Fruit fly (Drosophila melanogaster) whole organism, pupa: ENCODE results near the gene Plap.

Source experiments
- CG12605 ChIP-seq: fragments of 200-800 bp; sonication (Bioruptor generic); IDR thresholded peaks from 2 replicates; pipeline ENCODE4 v1.3.6; 2022; ENCODE audit warnings: missing biosample characterization, missing genetic modification characterization
- CG15710 ChIP-seq: fragments of 200-800 bp; sonication (Bioruptor generic); optimal IDR thresholded peaks from 2 replicates; lab custom pipeline; 2018; ENCODE audit warnings: missing biosample characterization, mild to moderate bottlenecking, missing genetic modification characterization, moderate library complexity
- CG34367 ChIP-seq: fragments of 200-800 bp; sonication (Bioruptor generic); optimal IDR thresholded peaks from 2 replicates; lab custom pipeline; 2018; ENCODE audit warnings: missing biosample characterization, mild to moderate bottlenecking, missing genetic modification characterization
- CG4496 ChIP-seq: fragments of 200-800 bp; sonication (Bioruptor generic); IDR thresholded peaks from 3 replicates; pipeline ENCODE4 v1.3.6; 2022; ENCODE audit warnings: missing biosample characterization, missing genetic modification characterization
- CG9948 ChIP-seq: fragments of 200-800 bp; sonication (Bioruptor generic); optimal IDR thresholded peaks from 2 replicates; lab custom pipeline; 2018; ENCODE audit warnings: missing biosample characterization, mild to moderate bottlenecking, missing genetic modification characterization, moderate library complexity
- Pif1B ChIP-seq: fragments of 200-800 bp; sonication (Bioruptor generic); optimal IDR thresholded peaks from 3 replicates; lab custom pipeline; 2016; ENCODE audit warnings: missing biosample characterization, missing genetic modification characterization
- fd96Ca ChIP-seq: fragments of 200-800 bp; sonication (Bioruptor generic); IDR thresholded peaks from 3 replicates; pipeline ENCODE4 v1.3.6; 2022; ENCODE audit warnings: missing biosample characterization, missing genetic modification characterization

DNA sequence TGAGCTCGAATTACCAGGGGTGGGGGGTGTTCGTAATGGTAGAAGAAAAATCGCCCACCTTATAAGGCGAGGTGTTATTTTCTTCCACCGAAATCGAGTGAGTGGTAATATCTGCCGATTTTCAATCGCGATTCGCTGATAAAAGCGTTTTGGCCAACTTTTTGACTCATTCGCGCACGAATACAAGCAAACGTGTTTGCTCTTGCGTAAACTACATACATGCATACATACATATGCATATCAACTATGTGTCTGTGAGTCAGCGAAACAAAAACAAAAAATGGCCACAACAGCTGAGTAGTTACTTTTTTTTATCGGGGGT is 12.8 kb downstream of the Plap start:
- TF ChIP-seq CG4496 (GFP tag; lab: Robert Waterston, UW) (no peak), Pif1B (GFP tag; lab: Kevin White, UChicago) (no peak), CG34367 (no peak), CG9948 (tag; lab: Kevin White, UChicago) (no peak), fd96Ca (GFP tag; lab: Robert Waterston, UW) (no peak), CG12605 (GFP tag; lab: Robert Waterston, UW) (no peak), CG15710 (peak; percentile 5)
